Fruit fly (Drosophila melanogaster) whole organism, embryonic: ENCODE results near the gene Bet3.

Source experiments
- CG10431 ChIP-seq: fragments of 200-800 bp; sonication (Bioruptor generic); optimal IDR thresholded peaks from 3 replicates; lab custom pipeline; 2018; ENCODE audit warnings: missing biosample characterization, mild to moderate bottlenecking, missing genetic modification characterization
- CG15479 ChIP-seq: fragments of 200-800 bp; sonication (Bioruptor generic); optimal IDR thresholded peaks from 3 replicates; lab custom pipeline; 2019; ENCODE audit warnings: missing biosample characterization, mild to moderate bottlenecking, missing genetic modification characterization, moderate library complexity
- CG2678 ChIP-seq: fragments of 200-800 bp; sonication (Bioruptor generic); optimal IDR thresholded peaks from 3 replicates; lab custom pipeline; 2019; ENCODE audit warnings: missing biosample characterization, mild to moderate bottlenecking, missing genetic modification characterization, moderate library complexity
- CG2875 ChIP-seq: fragments of 200-800 bp; sonication (Bioruptor generic); optimal IDR thresholded peaks from 2 replicates; lab custom pipeline; 2017; ENCODE audit warnings: missing biosample characterization, mild to moderate bottlenecking, missing genetic modification characterization, missing genetic modification reagents
- CG32772 ChIP-seq: fragments of 200-800 bp; sonication (Bioruptor generic); IDR thresholded peaks from 2 replicates; pipeline ENCODE4 v1.3.6; 2022; ENCODE audit warnings: missing biosample characterization, missing genetic modification characterization
- CG5180 ChIP-seq: fragments of 200-800 bp; sonication (Bioruptor generic); optimal IDR thresholded peaks from 3 replicates; lab custom pipeline; 2017; ENCODE audit warnings: missing biosample characterization, missing genetic modification characterization, mild to moderate bottlenecking, moderate library complexity, missing genetic modification reagents
- E2f2 ChIP-seq: fragments of 200-800 bp; sonication (Bioruptor generic); IDR thresholded peaks from 2 replicates; pipeline ENCODE4 v1.3.6; 2022; ENCODE audit warnings: missing biosample characterization, missing genetic modification characterization
- Ravus ChIP-seq: fragments of 200-800 bp; sonication (Bioruptor generic); IDR thresholded peaks from 2 replicates; pipeline ENCODE4 v1.3.6; 2022; ENCODE audit warnings: missing biosample characterization, missing genetic modification characterization
- gcm2 ChIP-seq: fragments of 200-800 bp; sonication (Bioruptor generic); optimal IDR thresholded peaks from 2 replicates; lab custom pipeline; 2016; ENCODE audit warnings: missing biosample characterization, missing genetic modification characterization
- gsb-n ChIP-seq: fragments of 200-800 bp; sonication (Bioruptor generic); optimal IDR thresholded peaks from 3 replicates; lab custom pipeline; 2018; ENCODE audit warnings: missing biosample characterization, mild to moderate bottlenecking, missing genetic modification characterization
- jing ChIP-seq: fragments of 200-800 bp; sonication (Bioruptor generic); optimal IDR thresholded peaks from 2 replicates; lab custom pipeline; 2018; ENCODE audit warnings: missing biosample characterization, mild to moderate bottlenecking, missing genetic modification characterization
- stc ChIP-seq: fragments of 200-800 bp; sonication (Bioruptor generic); IDR thresholded peaks from 2 replicates; pipeline ENCODE4 v1.3.6; 2022; ENCODE audit warnings: missing biosample characterization, missing genetic modification characterization
- usp ChIP-seq: fragments of >200 bp; optimal IDR thresholded peaks from 2 replicates; lab custom pipeline; 2017; ENCODE audit warnings: missing biosample characterization, missing genetic modification characterization

DNA sequence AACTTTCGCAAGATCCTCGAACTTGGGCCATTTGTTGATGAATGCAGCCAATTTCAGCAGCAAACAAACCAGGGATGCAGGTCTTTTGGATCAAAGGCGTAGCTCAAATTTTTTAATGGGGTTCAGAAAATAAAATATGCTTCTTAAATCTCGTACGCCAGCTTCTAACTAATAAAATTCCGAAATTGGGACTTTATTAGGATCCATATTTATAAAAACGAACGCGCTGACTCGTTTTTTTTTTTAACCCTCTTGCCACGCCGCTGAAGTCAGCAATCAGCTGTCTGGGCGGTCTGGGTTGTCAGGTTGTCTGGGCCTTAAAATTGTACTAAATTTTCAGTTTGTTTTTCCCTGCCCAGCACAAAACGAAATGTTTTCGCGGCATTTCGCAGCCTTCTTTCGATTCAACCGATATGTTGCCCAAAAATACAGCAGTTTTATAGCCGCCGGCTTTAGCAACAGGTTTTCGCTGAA, 15.6 kb upstream of the Bet3 start, which contains the start of gene CG3437:
- TF ChIP-seq CG10431 (GFP tag; lab: Kevin White, UChicago) (peak; percentile 95), gsb-n (tag; lab: Kevin White, UChicago) (peak; percentile 97), CG2678 (tag; lab: Kevin White, UChicago) (peak; percentile 99), CG5180 (GFP tag; lab: Kevin White, UChicago) (peak; percentile 91), CG2875 (GFP tag; lab: Kevin White, UChicago) (peak; percentile 96), CG32772 (peak; percentile 100), E2f2 (GFP tag; lab: Robert Waterston, UW) (peak; percentile 89), jing (GFP tag; lab: Kevin White, UChicago) (peak; percentile 97), gcm2 (GFP tag; lab: Kevin White, UChicago) (peak; percentile 97), CG15479 (peak; percentile 59), usp (GFP tag; lab: Kevin White, UChicago) (no peak), stc (GFP tag; lab: Robert Waterston, UW) (peak; percentile 99), Ravus (GFP tag; lab: Robert Waterston, UW) (peak; percentile 96)
